Fruit fly (Drosophila melanogaster): ENCODE results near the gene Argl.

Gene Argl

DNA sequence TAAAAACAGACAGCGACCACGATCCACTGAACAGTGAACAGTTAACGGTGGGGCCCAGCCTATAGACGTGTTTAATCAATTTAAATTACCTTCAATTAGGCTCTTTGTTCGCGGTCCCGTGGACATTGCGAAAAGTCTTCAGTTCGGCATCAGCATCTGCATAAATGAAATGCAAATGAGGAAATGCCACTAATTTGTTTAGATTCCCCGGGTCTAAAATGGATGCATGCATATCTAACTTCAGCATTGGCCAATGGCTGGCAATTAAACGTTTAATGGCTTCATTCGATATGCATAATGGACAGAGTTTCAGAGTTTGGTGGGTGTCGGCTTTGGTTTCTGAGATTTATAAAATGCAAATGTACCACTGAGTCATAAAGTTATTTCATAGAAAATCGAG is 40.0 kb downstream of the Argl start:
- TF ChIP-seq CG14711 (tag; optimal IDR thresholded peaks at IDR 0.05) (no peak), CG11617 (GFP tag; optimal IDR thresholded peaks at IDR 0.05) (no peak), Crg-1 (GFP tag; optimal IDR thresholded peaks at IDR 0.05) (no peak), CG1620 (GFP tag; optimal IDR thresholded peaks at IDR 0.05) (no peak), cic (GFP tag; optimal IDR thresholded peaks at IDR 0.05) (no peak), CG33017 (tag; optimal IDR thresholded peaks at IDR 0.05) (no peak), ovo (GFP tag; optimal IDR thresholded peaks at IDR 0.05) (no peak), Mnt (GFP tag; optimal IDR thresholded peaks at IDR 0.05) (no peak), Hr96 (GFP tag; optimal IDR thresholded peaks at IDR 0.05) (no peak), CG12768 (GFP tag; optimal IDR thresholded peaks at IDR 0.05) (no peak), Clk (GFP tag; optimal IDR thresholded peaks at IDR 0.05) (no peak), kay (GFP tag; ENCODE audit: borderline replicate concordance) (no peak), pad (GFP tag; optimal IDR thresholded peaks at IDR 0.05) (no peak), tj (GFP tag; optimal IDR thresholded peaks at IDR 0.05) (no peak), CG7101 (tag; optimal IDR thresholded peaks at IDR 0.05) (no peak), cnc (optimal IDR thresholded peaks at IDR 0.05) (no peak), toe (GFP tag; optimal IDR thresholded peaks at IDR 0.05) (no peak), CG5204 (GFP tag; optimal IDR thresholded peaks at IDR 0.05) (no peak), CG7045 (GFP tag; optimal IDR thresholded peaks at IDR 0.05) (no peak), bab1 (GFP tag; optimal IDR thresholded peaks at IDR 0.05) (no peak)

DNA sequence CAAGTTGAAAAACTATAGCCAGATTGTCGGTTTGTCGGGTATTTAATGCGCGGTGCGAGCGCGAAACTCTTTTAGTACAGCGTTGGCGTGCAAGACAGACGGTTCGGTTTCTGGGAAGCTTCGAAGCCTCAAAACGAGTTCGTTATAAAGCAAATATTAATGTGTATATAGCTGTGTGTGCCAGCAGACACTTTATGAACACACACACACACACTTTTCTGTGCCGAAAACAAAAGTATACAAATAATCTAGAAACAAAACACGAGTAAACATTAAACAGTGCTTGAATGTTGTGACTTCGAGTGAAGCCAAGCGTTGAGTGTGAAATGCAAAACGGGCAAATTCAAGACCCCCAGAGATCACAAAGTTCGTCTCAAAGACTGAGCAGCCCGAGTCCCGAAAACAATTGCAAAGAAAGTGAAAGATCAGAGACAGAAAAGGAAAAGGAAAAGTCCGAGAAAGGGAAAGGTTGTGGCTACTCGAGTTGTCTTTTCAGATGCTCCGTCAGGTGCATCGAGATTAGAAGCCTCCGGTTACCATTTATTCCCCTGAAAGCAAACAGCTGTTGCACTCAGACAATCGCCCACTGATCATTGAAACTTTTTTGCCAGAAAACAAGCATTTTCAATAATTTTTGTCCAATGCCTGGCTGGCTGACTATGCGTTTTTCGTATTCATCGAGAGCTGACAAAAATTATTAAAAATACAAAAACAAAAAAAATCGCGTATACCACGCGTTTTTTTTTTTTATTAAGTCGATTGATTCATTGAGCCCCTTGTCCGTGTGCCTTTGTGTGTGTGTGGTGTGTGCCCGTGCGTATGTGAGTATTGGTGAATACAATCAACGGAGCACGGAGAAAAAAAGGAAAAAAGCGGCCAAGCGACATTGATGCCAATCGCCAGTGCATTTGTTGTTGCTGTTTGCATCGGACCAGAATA is 42.9 kb downstream of the Argl start, which contains the start of gene CG34398:
Gene CG34398 (plus strand): TSS at position 73 of the 939 bp plus-strand sequence.
- no peak for TF ChIP-seq Crg-1 (GFP tag; optimal IDR thresholded peaks at IDR 0.05)
- TF ChIP-seq Clk (GFP tag; optimal IDR thresholded peaks at IDR 0.05): no peak
- TF ChIP-seq Mnt (GFP tag; optimal IDR thresholded peaks at IDR 0.05): no peak
- TF ChIP-seq tj (GFP tag; optimal IDR thresholded peaks at IDR 0.05): no peak
- TF ChIP-seq kay (GFP tag; ENCODE audit: borderline replicate concordance): no peak
- TF ChIP-seq CG5204 (GFP tag; optimal IDR thresholded peaks at IDR 0.05): no peak
- no peak for TF ChIP-seq CG7101 (tag; optimal IDR thresholded peaks at IDR 0.05)
- TF ChIP-seq CG12768 (GFP tag; optimal IDR thresholded peaks at IDR 0.05): no peak
- no peak for TF ChIP-seq CG7045 (GFP tag; optimal IDR thresholded peaks at IDR 0.05)
- no peak for TF ChIP-seq CG1620 (GFP tag; optimal IDR thresholded peaks at IDR 0.05)
- TF ChIP-seq CG11617 (GFP tag; optimal IDR thresholded peaks at IDR 0.05): no peak
- TF ChIP-seq Hr96 (GFP tag; optimal IDR thresholded peaks at IDR 0.05): no peak

DNA sequence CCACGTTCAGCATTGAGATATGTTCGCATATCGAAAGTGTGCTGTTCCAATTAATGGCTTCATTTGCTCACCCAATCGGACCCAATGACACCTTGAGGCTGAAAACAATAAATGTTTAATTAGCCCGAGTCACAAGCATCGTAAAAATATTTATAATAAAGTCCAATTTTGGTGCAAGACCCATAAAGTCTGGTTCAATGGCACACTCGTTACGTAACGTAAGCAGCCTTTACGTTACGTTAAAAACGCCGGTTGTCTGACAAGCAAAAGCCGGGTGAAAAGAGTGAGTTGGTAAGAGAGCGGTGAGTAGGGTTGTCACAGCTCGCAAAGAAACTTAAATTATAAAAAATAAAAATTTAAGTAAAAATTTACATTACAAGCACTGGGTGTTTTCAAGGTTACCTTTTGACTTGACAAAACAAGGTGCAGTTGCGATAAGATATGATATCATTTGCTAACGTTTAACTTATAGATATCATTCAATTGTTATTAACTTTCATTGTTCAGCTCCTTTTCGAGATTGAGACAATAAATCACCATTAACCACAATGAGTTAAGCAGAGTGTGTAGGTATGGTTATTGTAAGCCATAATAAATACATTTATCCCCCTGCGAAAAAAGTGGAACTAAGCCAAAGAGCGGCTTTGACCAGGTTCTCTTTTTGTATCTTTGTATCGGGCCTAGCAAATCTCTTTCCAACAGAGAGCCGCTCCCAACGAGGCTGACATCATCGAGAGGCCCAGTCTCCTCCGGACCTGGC is 43.8 kb downstream of the Argl start:
- TF ChIP-seq CG14711 (tag; optimal IDR thresholded peaks at IDR 0.05) (peak; percentile 46), CG1620 (GFP tag; optimal IDR thresholded peaks at IDR 0.05) (no peak), cnc (optimal IDR thresholded peaks at IDR 0.05) (no peak), CG33017 (tag; optimal IDR thresholded peaks at IDR 0.05) (peak; percentile 10), CG5204 (GFP tag; optimal IDR thresholded peaks at IDR 0.05) (peak; percentile 45), CG7045 (GFP tag; optimal IDR thresholded peaks at IDR 0.05) (no peak), CG12768 (GFP tag; optimal IDR thresholded peaks at IDR 0.05) (no peak), bab1 (GFP tag; optimal IDR thresholded peaks at IDR 0.05) (no peak), Crg-1 (GFP tag; optimal IDR thresholded peaks at IDR 0.05) (no peak)

DNA sequence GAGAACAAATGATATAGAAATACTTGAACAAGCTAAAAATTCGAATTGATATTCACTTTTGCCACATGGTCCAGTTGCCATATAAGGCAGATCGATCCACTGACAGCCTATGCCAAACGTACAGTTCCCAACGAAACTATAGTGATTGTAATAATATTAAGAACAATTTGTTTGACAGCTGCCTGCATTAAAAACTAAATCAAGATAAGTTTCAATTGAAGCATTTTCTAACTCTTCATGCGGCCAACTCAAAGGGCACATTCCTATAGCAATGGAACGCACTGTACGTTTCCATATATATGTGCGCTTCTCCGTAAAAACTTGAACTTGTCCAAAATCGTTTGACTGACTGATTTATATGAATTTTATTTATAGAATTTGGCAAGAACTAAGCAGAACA is 47.7 kb downstream of the Argl start:
- TF ChIP-seq Clk (GFP tag; optimal IDR thresholded peaks at IDR 0.05) (no peak), CG14711 (tag; optimal IDR thresholded peaks at IDR 0.05) (no peak), cnc (optimal IDR thresholded peaks at IDR 0.05) (no peak), Mnt (GFP tag; optimal IDR thresholded peaks at IDR 0.05) (no peak), CG12768 (GFP tag; optimal IDR thresholded peaks at IDR 0.05) (no peak), Hr96 (GFP tag; optimal IDR thresholded peaks at IDR 0.05) (no peak), pad (GFP tag; optimal IDR thresholded peaks at IDR 0.05) (no peak), CG1620 (GFP tag; optimal IDR thresholded peaks at IDR 0.05) (no peak), CG33017 (tag; optimal IDR thresholded peaks at IDR 0.05) (no peak), toe (GFP tag; optimal IDR thresholded peaks at IDR 0.05) (no peak), tj (GFP tag; optimal IDR thresholded peaks at IDR 0.05) (no peak), ovo (GFP tag; optimal IDR thresholded peaks at IDR 0.05) (no peak), CG11617 (GFP tag; optimal IDR thresholded peaks at IDR 0.05) (no peak), kay (GFP tag; ENCODE audit: borderline replicate concordance) (no peak)

DNA sequence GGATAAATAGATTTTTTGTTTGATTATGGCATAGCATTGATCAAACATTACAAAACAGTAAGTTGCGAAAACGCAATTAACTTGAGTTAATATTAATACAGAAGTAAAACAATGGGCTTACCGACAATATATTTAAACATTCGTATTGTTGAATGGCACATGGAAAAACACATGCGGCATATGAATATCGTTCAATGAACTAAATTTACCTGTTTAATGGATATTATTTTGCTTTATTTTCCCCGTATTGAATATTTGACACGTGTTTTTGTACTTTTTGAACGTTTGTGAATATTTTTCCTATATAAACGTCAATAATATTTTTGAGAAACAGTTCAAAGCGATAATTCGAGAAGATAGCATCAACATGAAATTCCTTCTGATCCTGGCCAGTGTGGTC is 50.8 kb downstream of the Argl start, which contains the start of gene CG42713:
Gene CG42713 (plus strand): TSS at position 301 of the 400 bp plus-strand sequence.
- no peak for TF ChIP-seq CG11617 (GFP tag; optimal IDR thresholded peaks at IDR 0.05)
- TF ChIP-seq bab1 (GFP tag; optimal IDR thresholded peaks at IDR 0.05): no peak
- TF ChIP-seq CG7101 (tag; optimal IDR thresholded peaks at IDR 0.05): no peak
